Fruit fly (Drosophila melanogaster): Measurements from ENCODE around the gene Alg10.

The Alg10 gene

DNA sequence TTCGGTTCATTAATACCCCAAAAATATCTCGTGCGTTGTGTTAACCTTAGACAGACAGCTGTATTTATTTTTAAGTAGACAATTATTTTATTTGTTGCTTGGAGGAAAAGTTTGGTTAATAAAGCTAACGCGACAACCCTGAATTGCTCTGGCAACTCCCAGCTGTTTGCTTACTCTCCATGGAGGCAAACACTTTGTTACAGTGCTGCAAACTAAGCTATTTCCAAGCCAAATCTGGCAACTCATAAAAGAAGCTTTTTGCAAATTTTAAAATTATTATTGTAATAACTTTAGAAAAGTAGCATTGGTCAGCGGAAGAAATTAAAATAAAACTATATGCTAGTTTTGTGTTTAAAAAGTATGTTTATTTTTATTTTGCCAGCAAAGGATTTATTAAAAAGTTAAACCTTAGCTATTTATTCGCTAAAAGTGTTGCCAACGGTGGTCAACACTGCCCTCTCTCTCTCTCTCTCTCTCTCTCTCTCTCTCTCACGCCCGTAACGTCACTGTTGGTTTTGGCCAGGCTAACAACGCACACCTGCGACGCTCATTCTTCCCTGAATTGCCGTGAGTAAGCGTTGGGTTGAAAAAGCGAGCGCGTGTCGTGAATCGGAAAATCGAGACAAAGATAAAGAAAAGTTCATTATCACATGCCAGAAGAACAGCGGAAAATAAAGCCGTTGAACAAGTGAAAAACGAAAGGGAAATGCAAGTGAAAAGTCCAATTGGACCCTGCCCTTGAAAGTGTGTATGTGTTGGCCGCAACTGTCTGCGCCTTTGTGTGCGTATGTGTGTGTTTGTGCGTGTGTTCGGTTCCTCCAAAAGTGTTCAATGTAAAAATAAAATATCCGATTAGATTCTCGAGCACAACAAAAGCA lies 50.7 kb downstream of the Alg10 start (continued):
- peak; percentile 79 for TF ChIP-seq tin (GFP tag; optimal IDR thresholded peaks at IDR 0.05)
- peak; percentile 69 for TF ChIP-seq emc (GFP tag; optimal IDR thresholded peaks at IDR 0.05)
- TF ChIP-seq CG1647 (GFP tag; optimal IDR thresholded peaks at IDR 0.05) = peak; percentile 90
- peak; percentile 82 for TF ChIP-seq tx (GFP tag; optimal IDR thresholded peaks at IDR 0.05)
- peak; percentile 42 for TF ChIP-seq CG4328 (GFP tag; optimal IDR thresholded peaks at IDR 0.05)
- peak; percentile 52 for TF ChIP-seq CG15696 (tag; optimal IDR thresholded peaks at IDR 0.05)
- TF ChIP-seq CG3407 (GFP tag; optimal IDR thresholded peaks at IDR 0.05) = peak; percentile 69
- peak; percentile 76 for TF ChIP-seq fd3F (GFP tag; optimal IDR thresholded peaks at IDR 0.05)
- peak; percentile 87 for TF ChIP-seq ATbp (GFP tag; optimal IDR thresholded peaks at IDR 0.05)
- TF ChIP-seq gro (GFP tag; optimal IDR thresholded peaks at IDR 0.05) = peak; percentile 94
- TF ChIP-seq CG9817 (tag; optimal IDR thresholded peaks at IDR 0.05) = peak; percentile 83
- TF ChIP-seq CG9727 (GFP tag; optimal IDR thresholded peaks at IDR 0.05) = peak; percentile 88
- TF ChIP-seq CG7271 (tag; optimal IDR thresholded peaks at IDR 0.05) = peak; percentile 57
- peak; percentile 70 for TF ChIP-seq Dad (GFP tag; optimal IDR thresholded peaks at IDR 0.05)
- TF ChIP-seq CG30431 (GFP tag; optimal IDR thresholded peaks at IDR 0.05) = peak; percentile 70
- TF ChIP-seq grau (tag; optimal IDR thresholded peaks at IDR 0.05) = peak; percentile 83
- TF ChIP-seq CG2678 (tag; optimal IDR thresholded peaks at IDR 0.05) = peak; percentile 85
- TF ChIP-seq CG34224 (GFP tag; IDR thresholded peaks at IDR 0.05; ENCODE audit: partially characterized antibody) = no peak
- peak; percentile 84 for TF ChIP-seq CrebB (tag; optimal IDR thresholded peaks at IDR 0.05)
- TF ChIP-seq dmrt99B (tag; optimal IDR thresholded peaks at IDR 0.05) = peak; percentile 87
- TF ChIP-seq CG6683 (GFP tag; optimal IDR thresholded peaks at IDR 0.05) = peak; percentile 52
- TF ChIP-seq Hr39 (optimal IDR thresholded peaks at IDR 0.05) = no peak
- TF ChIP-seq CG9609 (GFP tag; optimal IDR thresholded peaks at IDR 0.05) = peak; percentile 86
- TF ChIP-seq Atf6 (GFP tag; IDR thresholded peaks at IDR 0.05) = peak; percentile 93
- TF ChIP-seq bcd (GFP tag; optimal IDR thresholded peaks at IDR 0.05) = peak; percentile 84
- TF ChIP-seq onecut (GFP tag; IDR thresholded peaks at IDR 0.05) = peak; percentile 85
- TF ChIP-seq CG8944 (GFP tag; optimal IDR thresholded peaks at IDR 0.05) = peak; percentile 80
- TF ChIP-seq Blimp-1 (GFP tag; optimal IDR thresholded peaks at IDR 0.05) = peak; percentile 98
- TF ChIP-seq NC2α (GFP tag; optimal IDR thresholded peaks at IDR 0.05) = peak; percentile 82
- TF ChIP-seq CG8089 (GFP tag; optimal IDR thresholded peaks at IDR 0.05) = peak; percentile 79
- peak; percentile 88 for TF ChIP-seq her (GFP tag; optimal IDR thresholded peaks at IDR 0.05)
- TF ChIP-seq Usf (GFP tag; optimal IDR thresholded peaks at IDR 0.05) = peak; percentile 71
- peak; percentile 92 for TF ChIP-seq Fer1 (GFP tag; optimal IDR thresholded peaks at IDR 0.05)
- TF ChIP-seq ftz-f1 (GFP tag; optimal IDR thresholded peaks at IDR 0.05) = peak; percentile 59
- peak; percentile 82 for TF ChIP-seq CG4404 (GFP tag; IDR thresholded peaks at IDR 0.05)
- TF ChIP-seq tna (GFP tag; IDR thresholded peaks at IDR 0.05; ENCODE audit: partially characterized antibody) = no peak
- TF ChIP-seq Jarid2 (GFP tag; optimal IDR thresholded peaks at IDR 0.05) = peak; percentile 71
- TF ChIP-seq E2f1 (GFP tag; IDR thresholded peaks at IDR 0.05) = peak; percentile 96
- peak; percentile 64 for TF ChIP-seq CG7928 (GFP tag; optimal IDR thresholded peaks at IDR 0.05)
- TF ChIP-seq nerfin-2 (GFP tag; IDR thresholded peaks at IDR 0.05; ENCODE audit: partially characterized antibody) = 0 out of 2 replicates have a peak, but pooled peaks have one; percentile 34
- TF ChIP-seq CG11398 (GFP tag; optimal IDR thresholded peaks at IDR 0.05) = peak; percentile 88
- TF ChIP-seq salm (tag; optimal IDR thresholded peaks at IDR 0.05) = peak; percentile 56
- TF ChIP-seq D (optimal IDR thresholded peaks at IDR 0.05) = peak; percentile 84
- TF ChIP-seq D (GFP tag; optimal IDR thresholded peaks at IDR 0.05) = peak; percentile 65
- peak; percentile 76 for TF ChIP-seq CG17385 (GFP tag; optimal IDR thresholded peaks at IDR 0.05)
- peak; percentile 84 for TF ChIP-seq CG13123 (GFP tag; optimal IDR thresholded peaks at IDR 0.05)
- TF ChIP-seq CG6813 (GFP tag; optimal IDR thresholded peaks at IDR 0.05) = peak; percentile 92
- TF ChIP-seq CG13775 (GFP tag; optimal IDR thresholded peaks at IDR 0.05) = peak; percentile 83
- peak; percentile 85 for TF ChIP-seq ken (GFP tag; IDR thresholded peaks at IDR 0.05)

All from whole organism, embryonic.